Fruit fly (Drosophila melanogaster) whole organism, embryonic: ENCODE measurements around the gene CG13077.

Experiments
- Blimp-1 ChIP-seq: fragments of 200-800 bp; sonication (Bioruptor generic); optimal IDR thresholded peaks from 3 replicates; lab custom pipeline; 2018; ENCODE audit warnings: missing biosample characterization, missing genetic modification characterization, mild to moderate bottlenecking, moderate library complexity, missing genetic modification reagents
- CG2199 ChIP-seq: fragments of 200-800 bp; sonication (Bioruptor generic); IDR thresholded peaks from 3 replicates; pipeline ENCODE4 v1.3.6; 2022; ENCODE audit warnings: missing biosample characterization, missing genetic modification characterization
- CG43689 ChIP-seq: fragments of 200-800 bp; sonication (Bioruptor generic); IDR thresholded peaks from 2 replicates; pipeline ENCODE4 v1.3.6; 2022; ENCODE audit warnings: missing biosample characterization, missing genetic modification characterization
- CG9609 ChIP-seq: fragments of 200-800 bp; sonication (Bioruptor generic); optimal IDR thresholded peaks from 3 replicates; lab custom pipeline; 2016; ENCODE audit warnings: missing biosample characterization, missing genetic modification characterization
- Lpt ChIP-seq: fragments of >200 bp; optimal IDR thresholded peaks from 2 replicates; lab custom pipeline; 2018; ENCODE audit warnings: missing biosample characterization, missing genetic modification characterization
- Tbp ChIP-seq: fragments of >200 bp; optimal IDR thresholded peaks from 2 replicates; lab custom pipeline; 2018; ENCODE audit warnings: missing biosample characterization, missing genetic modification characterization
- wek ChIP-seq: fragments of 200-800 bp; sonication (Bioruptor generic); optimal IDR thresholded peaks from 3 replicates; lab custom pipeline; 2018; ENCODE audit warnings: missing biosample characterization, mild to moderate bottlenecking, missing genetic modification characterization, moderate library complexity

- TF ChIP-seq Blimp-1 (GFP tag; lab: Kevin White, UChicago) = no peak
- TF ChIP-seq Tbp (GFP tag; lab: Kevin White, UChicago) = no peak
- no peak for TF ChIP-seq CG9609 (GFP tag; lab: Kevin White, UChicago)
- no peak for TF ChIP-seq Lpt (GFP tag; lab: Kevin White, UChicago)
- TF ChIP-seq CG43689 (GFP tag; lab: Robert Waterston, UW) = no peak
- no peak for TF ChIP-seq wek (GFP tag; lab: Kevin White, UChicago)
- no peak for TF ChIP-seq CG2199 (GFP tag; lab: Robert Waterston, UW)
Observed at dm6 chr2L:19530092-19530491, 35.6 kb upstream of the CG13077 start, which contains the start of gene CG10165.
